Worm (Caenorhabditis elegans): ENCODE results near the gene F22H10.2.

- TF ChIP-seq lin-39 (tag; optimal IDR thresholded peaks at IDR 0.05): no peak
- TF ChIP-seq snpc-4 (tag; optimal IDR thresholded peaks at IDR 0.05): no peak
- no peak for TF ChIP-seq alr-1 (tag; optimal IDR thresholded peaks at IDR 0.05)
- TF ChIP-seq nhr-11 (tag; optimal IDR thresholded peaks at IDR 0.05): no peak
- TF ChIP-seq blmp-1 (tag; optimal IDR thresholded peaks at IDR 0.05; ENCODE audit: insufficient read depth): no peak
- peak; percentile 46 for TF ChIP-seq fos-1 (tag; optimal IDR thresholded peaks at IDR 0.05)
- no peak for TF ChIP-seq unc-62 (GFP tag; optimal IDR thresholded peaks at IDR 0.05)
- no peak for TF ChIP-seq lin-11 (tag; optimal IDR thresholded peaks at IDR 0.05)
- TF ChIP-seq nhr-77 (tag; optimal IDR thresholded peaks at IDR 0.05): no peak
- no peak for TF ChIP-seq mdl-1 (tag; optimal IDR thresholded peaks at IDR 0.05)
- TF ChIP-seq aly-2 (tag; optimal IDR thresholded peaks at IDR 0.05): no peak
- no peak for TF ChIP-seq lin-13 (GFP tag; optimal IDR thresholded peaks at IDR 0.05)
- TF ChIP-seq elt-1 (tag; optimal IDR thresholded peaks at IDR 0.05): no peak
Measured at ce11 chrX:16675712-16676111, 3.6 kb upstream of the F22H10.2 start.

All from whole organism, L2 larva.